Fruit fly (Drosophila melanogaster) whole organism: ENCODE results near the gene sip2.

ENCODE experiments used
- CG8478 ChIP-seq: fragments of >200 bp; optimal IDR thresholded peaks from 2 replicates; lab custom pipeline; 2018; ENCODE audit warnings: inconsistent platforms
- usp ChIP-seq: fragments of >200 bp; optimal IDR thresholded peaks from 2 replicates; lab custom pipeline; 2017; ENCODE audit warnings: missing biosample characterization, missing genetic modification characterization, mixed read lengths

- TF ChIP-seq CG8478 (no peak), usp (GFP tag; lab: Kevin White, UChicago) (no peak)
These were observed 24.2 kb downstream of the sip2 start for dm6 chr2L:6939698-6940097.
